Worm (Caenorhabditis elegans): ENCODE measurements around the gene ZK938.10.

ce11 chrII:9862147-9862546 is 11.3 kb upstream of the ZK938.10 start, which contains the start of gene C08H9.18:
- TF ChIP-seq nhr-84 (tag; optimal IDR thresholded peaks at IDR 0.05) (no peak), aha-1 (tag; optimal IDR thresholded peaks at IDR 0.05) (no peak), nhr-85 (tag) (no peak), dsc-1 (tag; optimal IDR thresholded peaks at IDR 0.05) (no peak), unc-130 (tag; optimal IDR thresholded peaks at IDR 0.05) (no peak), lin-39 (tag; optimal IDR thresholded peaks at IDR 0.05) (no peak), sox-4 (tag; optimal IDR thresholded peaks at IDR 0.05) (no peak), skn-1 (tag; optimal IDR thresholded peaks at IDR 0.05) (no peak)

All from whole organism, L1 larva.